Fruit fly (Drosophila melanogaster) whole organism, wandering third instar larva: ENCODE results near the gene CG8478.

Experiments used
- Abd-B ChIP-seq: fragments of >200 bp; optimal IDR thresholded peaks from 2 replicates; lab custom pipeline; 2017; ENCODE audit warnings: missing biosample characterization, missing genetic modification characterization
- CG32264 ChIP-seq: fragments of 200-800 bp; sonication (Bioruptor generic); optimal IDR thresholded peaks from 2 replicates; lab custom pipeline; 2016; ENCODE audit warnings: missing biosample characterization, missing genetic modification characterization
- CG9705 ChIP-seq: fragments of 200-800 bp; sonication (Bioruptor generic); optimal IDR thresholded peaks from 2 replicates; lab custom pipeline; 2018; ENCODE audit warnings: missing biosample characterization, mild to moderate bottlenecking, missing genetic modification characterization
- Dfd ChIP-seq: fragments of >200 bp; optimal IDR thresholded peaks from 2 replicates; lab custom pipeline; 2017; ENCODE audit warnings: missing biosample characterization, missing genetic modification characterization
- Dif ChIP-seq: fragments of 200-275, 200-300 bp; sonication (Bioruptor generic); optimal IDR thresholded peaks from 2 replicates; lab custom pipeline; 2018; ENCODE audit warnings: missing biosample characterization, missing genetic modification characterization; ENCODE audit not compliant: partially characterized antibody
- GATAd ChIP-seq: sonication (Bioruptor generic); optimal IDR thresholded peaks from 2 replicates; lab custom pipeline; 2016; ENCODE audit warnings: missing biosample characterization, missing genetic modification characterization
- HLH106 ChIP-seq: fragments of 200-800 bp; optimal IDR thresholded peaks from 3 replicates; lab custom pipeline; 2019; ENCODE audit warnings: missing biosample characterization, mild to moderate bottlenecking, missing genetic modification characterization, moderate library complexity
- Hnf4 ChIP-seq: fragments of 200-800 bp; sonication (Bioruptor generic); optimal IDR thresholded peaks from 2 replicates; lab custom pipeline; 2016; ENCODE audit warnings: missing biosample characterization, mild to moderate bottlenecking, missing genetic modification characterization
- Hr78 ChIP-seq: fragments of >200 bp; optimal IDR thresholded peaks from 2 replicates; lab custom pipeline; 2017; ENCODE audit warnings: missing biosample characterization, missing genetic modification characterization
- Hr83 ChIP-seq: fragments of 200-300 bp; sonication (Bioruptor generic); optimal IDR thresholded peaks from 2 replicates; lab custom pipeline; 2016; ENCODE audit warnings: missing biosample characterization, mild to moderate bottlenecking, missing genetic modification characterization, moderate library complexity; ENCODE audit not compliant: poor library complexity, severe bottlenecking
- Jra ChIP-seq: sonication (Bioruptor generic); optimal IDR thresholded peaks from 2 replicates; lab custom pipeline; 2016; ENCODE audit warnings: missing biosample characterization, missing genetic modification characterization
- Mio ChIP-seq: sonication (Bioruptor generic); optimal IDR thresholded peaks from 2 replicates; lab custom pipeline; 2016; ENCODE audit warnings: missing biosample characterization, missing genetic modification characterization
- Myc ChIP-seq: fragments of >200 bp; optimal IDR thresholded peaks from 2 replicates; lab custom pipeline; 2017
- N ChIP-seq: fragments of >200 bp; optimal IDR thresholded peaks from 2 replicates; lab custom pipeline; 2018; ENCODE audit warnings: missing biosample characterization, missing external identifiers, missing genetic modification characterization
- OdsH ChIP-seq: fragments of 200-800 bp; sonication (Bioruptor generic); optimal IDR thresholded peaks from 2 replicates; lab custom pipeline; 2016; ENCODE audit warnings: missing biosample characterization, mild to moderate bottlenecking, missing genetic modification characterization
- Rel ChIP-seq, 2 experiments: fragments of 200-800 bp; sonication (Bioruptor generic) in 1 of 2; optimal IDR thresholded peaks; 2 replicates in 1 of 2; 3 replicates in 1 of 2; lab custom pipeline; 2016 to 2019; ENCODE audit warnings: mild to moderate bottlenecking in 2 of 2, missing biosample characterization in 2 of 2, missing genetic modification characterization in 2 of 2, moderate library complexity in 1 of 2
- Sp1 ChIP-seq: fragments of 200-800 bp; sonication (Bioruptor generic); optimal IDR thresholded peaks from 3 replicates; lab custom pipeline; 2019; ENCODE audit warnings: missing biosample characterization, mild to moderate bottlenecking, missing genetic modification characterization, moderate library complexity
- Vsx2 ChIP-seq: fragments of 200-300, 225-300 bp; sonication (Bioruptor generic); optimal IDR thresholded peaks from 2 replicates; lab custom pipeline; 2018; ENCODE audit warnings: missing biosample characterization, missing genetic modification characterization; ENCODE audit not compliant: partially characterized antibody
- br ChIP-seq: fragments of 200-800 bp; sonication (Bioruptor generic); optimal IDR thresholded peaks from 2 replicates; lab custom pipeline; 2016; ENCODE audit warnings: missing biosample characterization, missing genetic modification characterization
- brk ChIP-seq: fragments of 200-800 bp; sonication (Bioruptor generic); optimal IDR thresholded peaks from 2 replicates; lab custom pipeline; 2016; ENCODE audit warnings: missing biosample characterization, mild to moderate bottlenecking, missing genetic modification characterization
- dl ChIP-seq, 2 experiments: fragments of 175-275, 200-275 bp in 1 of 2; fragments of 200-275 bp in 1 of 2; sonication (Bioruptor generic); optimal IDR thresholded peaks; lab custom pipeline; 2018; ENCODE audit warnings: mild to moderate bottlenecking in 2 of 2, missing biosample characterization in 2 of 2, missing genetic modification characterization in 2 of 2, moderate library complexity in 2 of 2; ENCODE audit not compliant: partially characterized antibody in 2 of 2, insufficient read depth in 1 of 2
- dmrt93B ChIP-seq: fragments of 200-800 bp; sonication (Bioruptor generic); optimal IDR thresholded peaks from 2 replicates; lab custom pipeline; 2018; ENCODE audit warnings: missing biosample characterization, mild to moderate bottlenecking, missing genetic modification characterization
- dsf ChIP-seq: sonication (Bioruptor generic); optimal IDR thresholded peaks from 2 replicates; lab custom pipeline; 2016; ENCODE audit warnings: missing biosample characterization, missing genetic modification characterization, borderline replicate concordance
- ey ChIP-seq: fragments of 200-800 bp; sonication (Bioruptor generic); optimal IDR thresholded peaks from 2 replicates; lab custom pipeline; 2016; ENCODE audit warnings: missing biosample characterization, missing genetic modification characterization
- foxo ChIP-seq, 2 experiments: fragments of 200-800 bp; sonication (Bioruptor generic); optimal IDR thresholded peaks; 2 replicates in 1 of 2; 3 replicates in 1 of 2; lab custom pipeline; 2016 to 2017; ENCODE audit warnings: missing biosample characterization in 2 of 2, missing genetic modification characterization in 2 of 2
- jim ChIP-seq: fragments of 175-275, 200-325 bp; sonication (Bioruptor generic); optimal IDR thresholded peaks from 2 replicates; lab custom pipeline; 2016; ENCODE audit warnings: missing biosample characterization, mild to moderate bottlenecking, missing genetic modification characterization
- lola ChIP-seq: fragments of >200 bp; optimal IDR thresholded peaks from 2 replicates; lab custom pipeline; 2017; ENCODE audit warnings: missing biosample characterization, missing genetic modification characterization
- pan ChIP-seq: fragments of >200 bp; optimal IDR thresholded peaks from 2 replicates; lab custom pipeline; 2017
- psq ChIP-seq: fragments of 200-800 bp; sonication (Bioruptor generic); optimal IDR thresholded peaks from 3 replicates; lab custom pipeline; 2017; ENCODE audit warnings: missing biosample characterization, mild to moderate bottlenecking, missing genetic modification characterization, moderate library complexity
- rgr ChIP-seq: fragments of 200-800 bp; sonication (Bioruptor generic); optimal IDR thresholded peaks from 3 replicates; lab custom pipeline; 2016; ENCODE audit warnings: missing biosample characterization, mild to moderate bottlenecking, missing genetic modification characterization
- sage ChIP-seq: fragments of 200-800 bp; sonication (Bioruptor generic); optimal IDR thresholded peaks from 2 replicates; lab custom pipeline; 2016; ENCODE audit warnings: missing biosample characterization, mild to moderate bottlenecking, missing genetic modification characterization
- sv ChIP-seq: fragments of 200-800 bp; sonication (Bioruptor generic); optimal IDR thresholded peaks from 3 replicates; lab custom pipeline; 2016; ENCODE audit warnings: missing biosample characterization, missing genetic modification characterization
- tai ChIP-seq: sonication (Bioruptor generic); optimal IDR thresholded peaks from 2 replicates; lab custom pipeline; 2016; ENCODE audit warnings: missing biosample characterization, missing genetic modification characterization
- usp ChIP-seq: fragments of >200 bp; optimal IDR thresholded peaks from 2 replicates; lab custom pipeline; 2017; ENCODE audit warnings: missing biosample characterization, missing genetic modification characterization
- woc ChIP-seq: sonication (Bioruptor generic); optimal IDR thresholded peaks from 2 replicates; lab custom pipeline; 2016; ENCODE audit warnings: missing biosample characterization, mild to moderate bottlenecking, missing genetic modification characterization

The CG8478 gene

DNA sequence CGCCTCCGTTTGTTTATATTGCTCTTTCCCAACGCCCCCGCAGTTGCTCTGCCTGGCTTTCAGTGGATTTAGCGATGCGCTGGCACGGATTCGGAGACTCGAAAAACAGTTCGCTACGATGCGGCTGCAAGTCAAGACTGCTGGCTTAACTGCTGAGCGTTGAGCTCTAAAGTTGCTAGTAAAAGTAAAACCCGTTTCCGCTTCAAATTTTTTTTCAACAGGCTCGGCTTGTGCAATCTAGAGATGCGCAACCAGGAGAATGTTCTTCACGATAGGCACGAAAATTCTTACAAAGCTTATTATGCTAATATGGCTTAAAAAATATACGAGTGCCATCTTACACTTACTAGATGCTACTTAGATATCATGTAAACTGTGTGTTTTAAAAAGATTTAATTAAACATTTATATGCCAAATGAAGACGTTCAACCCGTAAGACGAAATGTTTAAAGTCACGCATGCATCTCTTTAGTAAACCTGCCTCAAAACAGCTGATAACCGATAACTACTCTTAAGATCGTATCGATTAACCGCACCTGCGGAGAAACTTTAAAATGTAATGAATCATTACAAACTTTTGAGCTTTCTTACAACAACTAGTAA, 16.1 kb upstream of the CG8478 start, which contains the start of gene CG12948:
TSS of gene CG12948 (minus strand) at position 473 of the 603 bp plus-strand sequence.
- TF ChIP-seq CG32264 (GFP tag; lab: Kevin White, UChicago) (no peak), Mio (GFP tag; lab: Kevin White, UChicago) (no peak), foxo (GFP tag; optimal IDR thresholded peaks at IDR 0.05; lab: Kevin White, UChicago) (peak in 1 of 2 experiments; percentile 32), HLH106 (peak; percentile 79), OdsH (GFP tag; lab: Kevin White, UChicago) (peak; percentile 55), dsf (GFP tag; lab: Kevin White, UChicago) (peak; percentile 10), Dif (GFP tag; lab: Kevin White, UChicago) (peak; percentile 17), Sp1 (peak; percentile 76), sage (no peak), sv (peak; percentile 55), ey (GFP tag; lab: Kevin White, UChicago) (peak; percentile 51), jim (GFP tag; lab: Kevin White, UChicago) (no peak), Hr83 (no peak), usp (GFP tag; lab: Kevin White, UChicago) (no peak), Rel (GFP tag; optimal IDR thresholded peaks at IDR 0.05; lab: Kevin White, UChicago) (no peak), Rel (tag; optimal IDR thresholded peaks at IDR 0.05; lab: Kevin White, UChicago) (peak; percentile 65), psq (peak; percentile 53), dmrt93B (GFP tag; lab: Kevin White, UChicago) (no peak), brk (GFP tag; lab: Kevin White, UChicago) (no peak), Dfd (GFP tag; lab: Kevin White, UChicago) (no peak), lola (no peak), tai (GFP tag; lab: Kevin White, UChicago) (no peak), dl (GFP tag; optimal IDR thresholded peaks at IDR 0.05; lab: Kevin White, UChicago; ENCODE audit: insufficient read depth in 1 of 2, partially characterized antibody in 2 of 2) (no peak), pan (lab: Kevin White, UChicago) (no peak), Myc (lab: Kevin White, UChicago) (peak; percentile 50), br (GFP tag; lab: Kevin White, UChicago) (peak; percentile 80), woc (GFP tag; lab: Kevin White, UChicago) (peak; percentile 96), CG9705 (peak; percentile 74), rgr (GFP tag; lab: Kevin White, UChicago) (peak; percentile 73), Hr78 (GFP tag; lab: Kevin White, UChicago) (no peak), Hnf4 (GFP tag; lab: Kevin White, UChicago) (no peak), N (GFP tag; lab: Kevin White, UChicago) (no peak)

DNA sequence ATGACTTTTGCATAAGTTTGCCTTT, 15.8 kb upstream of the CG8478 start, which contains the start of gene PpD3:
TSS of gene PpD3 (plus strand) at position 1 of the 25 bp plus-strand sequence.
- no peak for TF ChIP-seq Vsx2 (GFP tag; lab: Kevin White, UChicago)

DNA sequence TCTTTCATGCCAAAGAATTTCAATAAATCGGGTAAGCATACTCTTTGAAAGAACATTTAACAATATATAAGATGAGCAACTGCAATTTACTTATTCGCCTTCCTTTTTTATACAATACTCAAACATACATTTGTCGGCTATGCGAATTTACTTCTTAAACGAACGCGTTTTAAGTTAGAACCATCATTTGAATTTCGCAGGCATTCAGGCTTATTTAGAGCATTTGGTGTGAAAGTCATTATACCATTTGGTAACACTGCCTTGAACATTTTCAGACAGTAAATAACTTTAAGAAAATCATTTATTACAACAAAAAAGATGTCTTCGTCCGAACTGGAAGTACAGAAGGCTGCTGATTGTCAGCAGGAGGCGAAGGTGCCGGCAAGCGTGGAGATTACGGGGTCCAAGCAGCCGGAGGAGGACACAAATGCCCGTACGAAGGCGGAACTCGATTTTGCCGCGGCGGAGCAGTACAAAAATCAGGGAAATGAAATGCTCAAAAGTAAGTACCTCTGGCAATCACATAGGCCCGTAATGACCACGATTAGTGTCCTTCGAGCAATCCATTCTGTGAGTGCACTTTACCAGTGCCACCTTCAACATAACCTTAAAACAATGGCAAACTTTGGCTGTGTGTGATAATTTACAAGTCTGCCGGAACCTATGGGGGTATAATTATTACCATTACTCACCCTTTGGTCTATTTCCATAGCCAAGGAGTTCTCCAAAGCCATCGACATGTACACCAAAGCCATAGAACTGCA, 15.4 kb upstream of the CG8478 start:
- TF ChIP-seq dsf (GFP tag; lab: Kevin White, UChicago): no peak
- TF ChIP-seq woc (GFP tag; lab: Kevin White, UChicago): no peak
- no peak for TF ChIP-seq HLH106
- TF ChIP-seq Vsx2 (GFP tag; lab: Kevin White, UChicago): no peak
- TF ChIP-seq usp (GFP tag; lab: Kevin White, UChicago): no peak
- TF ChIP-seq rgr (GFP tag; lab: Kevin White, UChicago): no peak
- TF ChIP-seq br (GFP tag; lab: Kevin White, UChicago): no peak
- TF ChIP-seq Dfd (GFP tag; lab: Kevin White, UChicago): no peak
- TF ChIP-seq Hnf4 (GFP tag; lab: Kevin White, UChicago): no peak

DNA sequence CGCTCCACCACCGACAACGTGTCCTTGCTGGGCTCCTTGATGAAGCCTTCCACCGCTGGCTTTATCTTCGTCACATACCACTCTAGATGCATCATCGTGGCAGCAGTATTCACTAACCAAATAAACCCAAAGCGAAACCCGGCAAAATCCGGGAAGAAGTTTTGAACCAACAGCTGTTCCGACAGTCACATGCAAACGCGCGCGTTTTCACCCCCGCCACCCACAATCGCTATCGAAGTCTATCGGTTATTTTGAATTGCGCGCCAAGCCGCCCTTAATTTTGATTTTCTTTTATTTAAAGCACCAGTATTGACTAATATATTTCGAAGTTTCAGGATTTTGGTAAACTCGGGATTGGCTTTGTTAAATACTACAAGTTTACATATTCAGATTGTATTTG, 9.0 kb upstream of the CG8478 start, which contains the start of gene Tti1:
TSS of gene Tti1 (minus strand) at position 200 of the 400 bp plus-strand sequence.
- TF ChIP-seq Hnf4 (GFP tag; lab: Kevin White, UChicago): no peak
- no peak for TF ChIP-seq psq
- no peak for TF ChIP-seq Jra
- no peak for TF ChIP-seq Abd-B
- no peak for TF ChIP-seq GATAd (GFP tag; lab: Kevin White, UChicago)
- TF ChIP-seq Sp1: no peak
